Worm (Caenorhabditis elegans) whole organism, young adult: ENCODE results near the gene cav-1.

Experiments
- ZK185.1 ChIP-seq: sonication (generic microtip); optimal IDR thresholded peaks from 2 replicates; lab custom pipeline; 2016; ENCODE audit warnings: mild to moderate bottlenecking, missing genetic modification characterization, missing compliant biosample characterization; ENCODE audit not compliant: poor library complexity, severe bottlenecking
- attf-6 ChIP-seq: fragments of 200-800 bp; sonication (Bioruptor generic); IDR thresholded peaks from 2 replicates; pipeline ENCODE4 v1.3.6; 2022; ENCODE audit warnings: missing genetic modification reagents, missing genetic modification characterization, missing compliant biosample characterization
- die-1 ChIP-seq: sonication (generic microtip); optimal IDR thresholded peaks from 2 replicates; lab custom pipeline; 2016; ENCODE audit warnings: missing genotype, mild to moderate bottlenecking, missing genetic modification characterization, missing compliant biosample characterization
- efl-1 ChIP-seq: fragments of 150-350 bp; optimal IDR thresholded peaks from 2 replicates; lab custom pipeline; 2014; ENCODE audit warnings: missing biosample characterization, missing genetic modification reagents, missing genetic modification characterization
- him-1 ChIP-seq: sonication (generic microtip); optimal IDR thresholded peaks from 2 replicates; lab custom pipeline; 2016; ENCODE audit warnings: missing genotype, missing genetic modification reagents, missing genetic modification characterization, missing compliant biosample characterization
- rpc-1 ChIP-seq, 2 experiments: fragments of 150-350 bp in 1 of 2; sonication (generic microtip) in 1 of 2; optimal IDR thresholded peaks; 2 replicates each; lab custom pipeline; 2014 to 2018; ENCODE audit warnings: missing biosample characterization in 1 of 2, missing genetic modification characterization in 1 of 2, missing genetic modification reagents in 1 of 2, missing genotype in 1 of 2
- unc-62 ChIP-seq: fragments of 150-350 bp; optimal IDR thresholded peaks from 2 replicates; lab custom pipeline; 2014; ENCODE audit warnings: missing biosample characterization, missing genetic modification reagents, missing genetic modification characterization

- no peak for TF ChIP-seq attf-6 (GFP tag; lab: Robert Waterston, UW)
- TF ChIP-seq ZK185.1 (tag; lab: Kevin White, UChicago), result no peak
- no peak for TF ChIP-seq die-1 (tag; lab: Kevin White, UChicago)
- no peak for TF ChIP-seq efl-1 (GFP tag; lab: Kevin White, UChicago)
- no peak for TF ChIP-seq unc-62 (GFP tag; lab: Kevin White, UChicago)
- TF ChIP-seq rpc-1 (optimal IDR thresholded peaks at IDR 0.05; lab: Kevin White, UChicago), result no peak
- no peak for TF ChIP-seq rpc-1 (tag; optimal IDR thresholded peaks at IDR 0.05; lab: Kevin White, UChicago)
- no peak for TF ChIP-seq him-1 (tag; lab: Kevin White, UChicago)
Measured at ce11 chrIV:9728376-9728775, 43.9 kb upstream of the cav-1 start, which contains the start of gene nhr-100.
